Fruit fly (Drosophila melanogaster) whole organism, embryonic: ENCODE results near the gene CG31157.

Experiments
- Atf6 ChIP-seq: fragments of 200-800 bp; sonication (Bioruptor generic); IDR thresholded peaks from 2 replicates; pipeline ENCODE4 v1.3.6; 2022; ENCODE audit warnings: missing biosample characterization, missing genetic modification characterization
- B-H1 ChIP-seq: fragments of 200-800 bp; sonication (Bioruptor generic); IDR thresholded peaks from 3 replicates; pipeline ENCODE4 v1.3.6; 2022; ENCODE audit warnings: missing biosample characterization, missing genetic modification characterization
- CG10267 ChIP-seq: fragments of 200-800 bp; sonication (Bioruptor generic); optimal IDR thresholded peaks from 2 replicates; lab custom pipeline; 2018; ENCODE audit warnings: missing biosample characterization, mild to moderate bottlenecking, missing genetic modification characterization, moderate library complexity
- CG10431 ChIP-seq: fragments of 200-800 bp; sonication (Bioruptor generic); optimal IDR thresholded peaks from 3 replicates; lab custom pipeline; 2018; ENCODE audit warnings: missing biosample characterization, mild to moderate bottlenecking, missing genetic modification characterization
- CG11723 ChIP-seq: fragments of 200-800 bp; sonication (Bioruptor generic); optimal IDR thresholded peaks from 2 replicates; lab custom pipeline; 2017; ENCODE audit warnings: missing biosample characterization, mild to moderate bottlenecking, missing genetic modification characterization
- CG12769 ChIP-seq: fragments of 200-800 bp; sonication (Bioruptor generic); optimal IDR thresholded peaks from 2 replicates; lab custom pipeline; 2019; ENCODE audit warnings: missing biosample characterization, mild to moderate bottlenecking, missing genetic modification characterization, moderate library complexity
- CG13894 ChIP-seq: fragments of 200-800 bp; sonication (Bioruptor generic); optimal IDR thresholded peaks from 3 replicates; lab custom pipeline; 2018; ENCODE audit warnings: missing biosample characterization, mild to moderate bottlenecking, missing genetic modification characterization, moderate library complexity
- CG15011 ChIP-seq: fragments of 200-800 bp; sonication (Bioruptor generic); optimal IDR thresholded peaks from 3 replicates; lab custom pipeline; 2018; ENCODE audit warnings: missing biosample characterization, mild to moderate bottlenecking, missing genetic modification characterization
- CG15479 ChIP-seq: fragments of 200-800 bp; sonication (Bioruptor generic); optimal IDR thresholded peaks from 3 replicates; lab custom pipeline; 2019; ENCODE audit warnings: missing biosample characterization, mild to moderate bottlenecking, missing genetic modification characterization, moderate library complexity
- CG16815 ChIP-seq: fragments of 200-800 bp; sonication (Bioruptor generic); optimal IDR thresholded peaks from 3 replicates; lab custom pipeline; 2017; ENCODE audit warnings: missing biosample characterization, mild to moderate bottlenecking, missing genetic modification characterization
- CG17802 ChIP-seq: fragments of 200-800 bp; sonication (Bioruptor generic); optimal IDR thresholded peaks from 2 replicates; lab custom pipeline; 2018; ENCODE audit warnings: missing biosample characterization, mild to moderate bottlenecking, missing genetic modification characterization, moderate library complexity
- CG18764 ChIP-seq: fragments of 200-800 bp; sonication (Bioruptor generic); optimal IDR thresholded peaks from 3 replicates; lab custom pipeline; 2016; ENCODE audit warnings: missing biosample characterization, missing genetic modification characterization
- CG3281 ChIP-seq: fragments of 200-800 bp; sonication (Bioruptor generic); optimal IDR thresholded peaks from 3 replicates; lab custom pipeline; 2017; ENCODE audit warnings: missing biosample characterization, mild to moderate bottlenecking, missing genetic modification characterization
- CG3407 ChIP-seq: fragments of 200-800 bp; sonication (Bioruptor generic); optimal IDR thresholded peaks from 2 replicates; lab custom pipeline; 2018; ENCODE audit warnings: missing biosample characterization, mild to moderate bottlenecking, missing genetic modification characterization
- CG34422 ChIP-seq: fragments of 200-800 bp; sonication (Bioruptor generic); IDR thresholded peaks from 3 replicates; pipeline ENCODE4 v1.3.6; 2022; ENCODE audit warnings: missing biosample characterization, missing genetic modification characterization
- CG6175 ChIP-seq: fragments of 200-800 bp; sonication (Bioruptor generic); IDR thresholded peaks from 3 replicates; pipeline ENCODE4 v1.3.6; 2022; ENCODE audit warnings: missing biosample characterization, missing genetic modification characterization
- CG7357 ChIP-seq: fragments of 200-800 bp; sonication (Bioruptor generic); IDR thresholded peaks from 3 replicates; pipeline ENCODE4 v1.3.6; 2022; ENCODE audit warnings: missing biosample characterization, missing genetic modification characterization
- CG7745 ChIP-seq: fragments of 200-800 bp; sonication (Bioruptor generic); optimal IDR thresholded peaks from 2 replicates; lab custom pipeline; 2018; ENCODE audit warnings: missing biosample characterization, mild to moderate bottlenecking, missing genetic modification characterization, moderate library complexity
- CG9817 ChIP-seq: fragments of 200-800 bp; sonication (Bioruptor generic); optimal IDR thresholded peaks from 2 replicates; lab custom pipeline; 2018; ENCODE audit warnings: missing biosample characterization, mild to moderate bottlenecking, missing genetic modification characterization, moderate library complexity
- CG9932 ChIP-seq: fragments of 200-800 bp; sonication (Bioruptor generic); IDR thresholded peaks from 2 replicates; pipeline ENCODE4 v1.3.6; 2022; ENCODE audit warnings: missing biosample characterization, missing genetic modification characterization
- CHES-1-like ChIP-seq: fragments of 200-800 bp; sonication (Bioruptor generic); optimal IDR thresholded peaks from 2 replicates; lab custom pipeline; 2016; ENCODE audit warnings: missing biosample characterization, missing genetic modification characterization
- CTCF ChIP-seq: fragments of 200-800 bp; sonication (Bioruptor generic); optimal IDR thresholded peaks from 2 replicates; lab custom pipeline; 2017; ENCODE audit warnings: missing biosample characterization, mild to moderate bottlenecking, missing genetic modification characterization, moderate library complexity
- Camta ChIP-seq: fragments of 200-800 bp; sonication (Bioruptor generic); optimal IDR thresholded peaks from 2 replicates; lab custom pipeline; 2016; ENCODE audit warnings: missing biosample characterization, missing genetic modification characterization
- Dek ChIP-seq: fragments of 200-800 bp; sonication (Bioruptor generic); optimal IDR thresholded peaks from 3 replicates; lab custom pipeline; 2019; ENCODE audit warnings: missing biosample characterization, mild to moderate bottlenecking, missing genetic modification characterization, moderate library complexity
- Dip2 ChIP-seq: fragments of 200-800 bp; sonication (Bioruptor generic); IDR thresholded peaks from 2 replicates; pipeline ENCODE4 v1.3.6; 2022; ENCODE audit warnings: missing biosample characterization, missing genetic modification characterization
- E2f1 ChIP-seq: fragments of 200-800 bp; sonication (Bioruptor generic); IDR thresholded peaks from 2 replicates; pipeline ENCODE4 v1.3.6; 2022; ENCODE audit warnings: missing biosample characterization, missing genetic modification characterization
- Gug ChIP-seq: fragments of 200-800 bp; sonication (Bioruptor generic); IDR thresholded peaks from 4 replicates; pipeline ENCODE4 v1.3.6; 2022; ENCODE audit warnings: missing biosample characterization, missing genetic modification characterization
- Hr78 ChIP-seq, 2 experiments: fragments of 200-800 bp in 1 of 2; fragments of >200 bp in 1 of 2; sonication (Bioruptor generic) in 1 of 2; optimal IDR thresholded peaks; 2 replicates each; lab custom pipeline; 2017 to 2019; ENCODE audit warnings: missing biosample characterization in 2 of 2, missing genetic modification characterization in 2 of 2, mild to moderate bottlenecking in 1 of 2, moderate library complexity in 1 of 2
- NC2β ChIP-seq: fragments of 200-800 bp; sonication (Bioruptor generic); optimal IDR thresholded peaks from 2 replicates; lab custom pipeline; 2016; ENCODE audit warnings: missing biosample characterization, missing genetic modification characterization
- NK7.1 ChIP-seq: fragments of 200-800 bp; sonication (Bioruptor generic); optimal IDR thresholded peaks from 3 replicates; lab custom pipeline; 2016; ENCODE audit warnings: missing biosample characterization, missing genetic modification characterization
- Nf-YC ChIP-seq: fragments of 200-800 bp; optimal IDR thresholded peaks from 3 replicates; lab custom pipeline; 2019; ENCODE audit warnings: missing biosample characterization, mild to moderate bottlenecking, missing genetic modification characterization, moderate library complexity
- Oli ChIP-seq: fragments of 200-800 bp; sonication (Bioruptor generic); optimal IDR thresholded peaks from 2 replicates; lab custom pipeline; 2018; ENCODE audit warnings: missing biosample characterization, mild to moderate bottlenecking, missing genetic modification characterization, moderate library complexity
- Optix ChIP-seq: fragments of 200-800 bp; sonication (Bioruptor generic); IDR thresholded peaks from 3 replicates; pipeline ENCODE4 v1.3.6; 2022; ENCODE audit warnings: missing biosample characterization, missing genetic modification characterization
- Rfx ChIP-seq: fragments of 200-800 bp; sonication (Bioruptor generic); IDR thresholded peaks from 2 replicates; pipeline ENCODE4 v1.3.6; 2022; ENCODE audit warnings: missing biosample characterization, missing genetic modification characterization
- Sox102F ChIP-seq: fragments of 200-800 bp; sonication (Bioruptor generic); optimal IDR thresholded peaks from 2 replicates; lab custom pipeline; 2018; ENCODE audit warnings: missing biosample characterization, mild to moderate bottlenecking, missing genetic modification characterization, moderate library complexity
- ash1 ChIP-seq: fragments of 200-800 bp; sonication (Bioruptor generic); optimal IDR thresholded peaks from 2 replicates; lab custom pipeline; 2018; ENCODE audit warnings: missing biosample characterization, mild to moderate bottlenecking, missing genetic modification characterization
- bcd ChIP-seq: fragments of 200-800 bp; sonication (Bioruptor generic); optimal IDR thresholded peaks from 2 replicates; lab custom pipeline; 2017; ENCODE audit warnings: missing biosample characterization, mild to moderate bottlenecking, missing genetic modification characterization
- caup ChIP-seq: fragments of 200-800 bp; sonication (Bioruptor generic); optimal IDR thresholded peaks from 3 replicates; lab custom pipeline; 2017; ENCODE audit warnings: missing biosample characterization, mild to moderate bottlenecking, missing genetic modification characterization, moderate library complexity; ENCODE audit not compliant: severe bottlenecking
- corto ChIP-seq: fragments of 200-800 bp; sonication (Bioruptor generic); optimal IDR thresholded peaks from 2 replicates; lab custom pipeline; 2016; ENCODE audit warnings: missing biosample characterization, mild to moderate bottlenecking, missing genetic modification characterization, moderate library complexity
- dpn ChIP-seq, 2 experiments: fragments of 200-800 bp; sonication (Bioruptor generic); optimal IDR thresholded peaks; 3 replicates each; lab custom pipeline; 2016; ENCODE audit warnings: missing biosample characterization in 2 of 2, missing genetic modification characterization in 2 of 2
- gce ChIP-seq: fragments of 200-800 bp; sonication (Bioruptor generic); IDR thresholded peaks from 3 replicates; pipeline ENCODE4 v1.3.6; 2022; ENCODE audit warnings: missing biosample characterization, missing genetic modification characterization
- grau ChIP-seq: fragments of 200-800 bp; optimal IDR thresholded peaks from 3 replicates; lab custom pipeline; 2019; ENCODE audit warnings: missing biosample characterization, mild to moderate bottlenecking, missing genetic modification characterization, moderate library complexity
- insv ChIP-seq, 2 experiments: fragments of 200-800 bp; sonication (Bioruptor generic); optimal IDR thresholded peaks; 3 replicates each; lab custom pipeline; 2016 to 2018; ENCODE audit warnings: missing biosample characterization in 2 of 2, missing genetic modification characterization in 2 of 2
- inv ChIP-seq: fragments of 200-800 bp; sonication (Bioruptor generic); IDR thresholded peaks from 2 replicates; pipeline ENCODE4 v1.3.6; 2022; ENCODE audit warnings: missing biosample characterization, missing genetic modification characterization; ENCODE audit not compliant: partially characterized antibody
- nmo ChIP-seq: fragments of 200-800 bp; sonication (Bioruptor generic); optimal IDR thresholded peaks from 2 replicates; lab custom pipeline; 2018; ENCODE audit warnings: missing biosample characterization, mild to moderate bottlenecking, missing genetic modification characterization, moderate library complexity
- pros ChIP-seq: fragments of 200-800 bp; sonication (Bioruptor generic); optimal IDR thresholded peaks from 3 replicates; lab custom pipeline; 2019; ENCODE audit warnings: missing biosample characterization, mild to moderate bottlenecking, missing genetic modification characterization, moderate library complexity
- slou ChIP-seq: fragments of 200-800 bp; sonication (Bioruptor generic); optimal IDR thresholded peaks from 3 replicates; lab custom pipeline; 2016; ENCODE audit warnings: missing biosample characterization, missing genetic modification characterization
- ssp ChIP-seq: fragments of 200-800 bp; sonication (Bioruptor generic); IDR thresholded peaks from 2 replicates; pipeline ENCODE4 v1.3.6; 2022; ENCODE audit warnings: missing biosample characterization, missing genetic modification characterization
- toy ChIP-seq: fragments of 200-800 bp; sonication (Bioruptor generic); IDR thresholded peaks from 2 replicates; pipeline ENCODE4 v1.3.6; 2022; ENCODE audit warnings: missing biosample characterization, missing genetic modification characterization
- zen2 ChIP-seq: fragments of 200-800 bp; sonication (Bioruptor generic); IDR thresholded peaks from 3 replicates; pipeline ENCODE4 v1.3.6; 2022; ENCODE audit warnings: missing biosample characterization, missing genetic modification characterization; ENCODE audit not compliant: partially characterized antibody

The CG31157 gene

DNA sequence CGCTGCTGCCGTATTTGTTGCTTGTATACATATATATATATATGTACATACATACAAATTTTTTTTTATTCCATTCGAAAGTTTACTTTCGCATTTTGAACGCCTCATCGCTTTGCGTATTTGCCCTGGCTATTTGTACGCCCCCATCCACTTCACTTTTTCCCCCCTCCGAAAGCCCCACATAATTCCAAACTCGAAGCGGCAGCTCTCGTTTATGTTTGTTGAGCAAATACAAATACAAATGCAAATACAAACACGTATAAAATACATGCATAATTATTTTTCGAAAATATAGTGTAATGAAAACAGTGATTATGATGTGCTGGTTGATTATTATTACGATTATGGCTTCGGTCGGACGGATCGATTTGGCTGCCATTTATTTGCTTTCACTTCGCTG is 20.5 kb downstream of the CG31157 start (continued):
- TF ChIP-seq NC2β (GFP tag; lab: Kevin White, UChicago) (peak; percentile 88), zen2 (GFP tag; lab: Robert Waterston, UW) (no peak), dpn (GFP tag; optimal IDR thresholded peaks at IDR 0.05; lab: Kevin White, UChicago) (peak; percentile 62 to 65), ash1 (peak; percentile 89), caup (GFP tag; lab: Kevin White, UChicago) (peak; percentile 93), Hr78 (GFP tag; optimal IDR thresholded peaks at IDR 0.05; lab: Kevin White, UChicago) (no peak), corto (GFP tag; lab: Kevin White, UChicago) (no peak), CG17802 (peak; percentile 87), Optix (GFP tag; lab: Robert Waterston, UW) (peak; percentile 42; the same call in 1 of the 3 replicates), CG11723 (GFP tag; lab: Kevin White, UChicago) (peak; percentile 91), Oli (tag; lab: Kevin White, UChicago) (peak; percentile 83), CG18764 (GFP tag; lab: Kevin White, UChicago) (peak; percentile 84), CG10431 (GFP tag; lab: Kevin White, UChicago) (peak; percentile 74), B-H1 (peak; percentile 47; the same call in 1 of the 3 replicates), insv (GFP tag; optimal IDR thresholded peaks at IDR 0.05; lab: Kevin White, UChicago) (peak in 1 of 2 experiments; percentile 13), nmo (GFP tag; lab: Kevin White, UChicago) (peak; percentile 82), CHES-1-like (GFP tag; lab: Kevin White, UChicago) (peak; percentile 60), CG6175 (GFP tag; lab: Robert Waterston, UW) (no peak), CG10267 (tag; lab: Kevin White, UChicago) (peak; percentile 73), gce (GFP tag; lab: Robert Waterston, UW) (peak; percentile 87), CG7745 (tag; lab: Kevin White, UChicago) (peak; percentile 80), Dip2 (GFP tag; lab: Robert Waterston, UW) (no peak), CG9932 (GFP tag; lab: Robert Waterston, UW) (no peak), CG3407 (GFP tag; lab: Kevin White, UChicago) (peak; percentile 97), Dek (tag; lab: Kevin White, UChicago) (peak; percentile 85), CG15011 (peak; percentile 95), ssp (GFP tag; lab: Robert Waterston, UW) (peak; percentile 35; the same call in 1 of the 2 replicates), inv (no peak), E2f1 (no peak), CG13894 (tag; lab: Kevin White, UChicago) (no peak), grau (peak; percentile 64), CG3281 (GFP tag; lab: Kevin White, UChicago) (peak; percentile 92), NK7.1 (GFP tag; lab: Kevin White, UChicago) (peak; percentile 62), slou (GFP tag; lab: Kevin White, UChicago) (peak; percentile 73), Nf-YC (tag; lab: Kevin White, UChicago) (peak; percentile 69), CG34422 (GFP tag; lab: Robert Waterston, UW) (0 out of 3 replicates have a peak, but pooled peaks have one; percentile 21), Sox102F (GFP tag; lab: Kevin White, UChicago) (peak; percentile 96), toy (no peak), CG16815 (GFP tag; lab: Kevin White, UChicago) (peak; percentile 22), Gug (GFP tag; lab: Robert Waterston, UW) (0 out of 4 replicates have a peak, but pooled peaks have one; percentile 11), CG9817 (tag; lab: Kevin White, UChicago) (peak; percentile 73), Rfx (peak; percentile 47), pros (GFP tag; lab: Kevin White, UChicago) (no peak), Atf6 (GFP tag; lab: Robert Waterston, UW) (peak; percentile 58; the same call in 1 of the 2 replicates), bcd (GFP tag; lab: Kevin White, UChicago) (peak; percentile 93), CG15479 (GFP tag; lab: Kevin White, UChicago) (peak; percentile 15), Camta (GFP tag; lab: Kevin White, UChicago) (peak; percentile 84), CTCF (GFP tag; lab: Kevin White, UChicago) (peak; percentile 63), CG7357 (0 out of 3 replicates have a peak, but pooled peaks have one; percentile 19), CG12769 (tag; lab: Kevin White, UChicago) (no peak)
